Fruit fly (Drosophila melanogaster): ENCODE results near the gene Taf1.
A peak's percentile ranks its signal among the peaks of the same experiment; 100 is the strongest.

The Taf1 gene

dm6 chr3R:6667245-6667644, 20.6 kb downstream of the Taf1 start (continued):
- TF ChIP-seq Atf-2 (GFP tag; optimal IDR thresholded peaks at IDR 0.05) (no peak), HmgD (GFP tag; optimal IDR thresholded peaks at IDR 0.05) (no peak), tx (GFP tag; optimal IDR thresholded peaks at IDR 0.05) (no peak), odd (GFP tag; optimal IDR thresholded peaks at IDR 0.05) (peak; percentile 74), CG15011 (GFP tag; optimal IDR thresholded peaks at IDR 0.05) (no peak), Awh (GFP tag; IDR thresholded peaks at IDR 0.05) (0 out of 2 replicates have a peak, but pooled peaks have one; percentile 6), BEAF-32 (GFP tag; optimal IDR thresholded peaks at IDR 0.05) (no peak), yki (optimal IDR thresholded peaks at IDR 0.05) (no peak), dmrt11E (tag; optimal IDR thresholded peaks at IDR 0.05) (peak; percentile 82), pb (GFP tag; optimal IDR thresholded peaks at IDR 0.05) (no peak), CG13894 (tag; optimal IDR thresholded peaks at IDR 0.05) (no peak), Oaz (GFP tag; IDR thresholded peaks at IDR 0.05) (no peak), Lim3 (GFP tag; IDR thresholded peaks at IDR 0.05) (no peak), CG8388 (GFP tag; optimal IDR thresholded peaks at IDR 0.05) (peak; percentile 7), Pdp1 (GFP tag; optimal IDR thresholded peaks at IDR 0.05) (peak in 1 of 2 experiments; percentile 38), btn (GFP tag; optimal IDR thresholded peaks at IDR 0.05) (peak; percentile 5), gt (GFP tag; IDR thresholded peaks at IDR 0.05) (no peak), CG10979 (tag; optimal IDR thresholded peaks at IDR 0.05) (peak; percentile 40), CG1602 (GFP tag; optimal IDR thresholded peaks at IDR 0.05) (peak; percentile 33), stwl (tag; optimal IDR thresholded peaks at IDR 0.05) (no peak), ab (GFP tag; optimal IDR thresholded peaks at IDR 0.05) (no peak), Aef1 (GFP tag; IDR thresholded peaks at IDR 0.05) (no peak), Ravus (GFP tag; IDR thresholded peaks at IDR 0.05) (no peak), hkb (optimal IDR thresholded peaks at IDR 0.05) (no peak), hkb (GFP tag; IDR thresholded peaks at IDR 0.05) (no peak), Atf3 (GFP tag; optimal IDR thresholded peaks at IDR 0.05) (no peak), disco-r (GFP tag; optimal IDR thresholded peaks at IDR 0.05) (no peak), CG9437 (GFP tag; optimal IDR thresholded peaks at IDR 0.05) (no peak), CG1233 (GFP tag; optimal IDR thresholded peaks at IDR 0.05) (peak; percentile 59), Blimp-1 (GFP tag; optimal IDR thresholded peaks at IDR 0.05) (peak; percentile 43), CG43689 (GFP tag; IDR thresholded peaks at IDR 0.05) (no peak), CG12769 (tag; optimal IDR thresholded peaks at IDR 0.05) (no peak), mirr (GFP tag; optimal IDR thresholded peaks at IDR 0.05) (no peak), Mrtf (GFP tag; IDR thresholded peaks at IDR 0.05) (no peak), CG11398 (GFP tag; optimal IDR thresholded peaks at IDR 0.05) (peak; percentile 39), jumu (GFP tag; optimal IDR thresholded peaks at IDR 0.05) (no peak), Hey (tag; optimal IDR thresholded peaks at IDR 0.05) (no peak), CG16813 (GFP tag; IDR thresholded peaks at IDR 0.05; ENCODE audit: partially characterized antibody) (no peak), CG18476 (GFP tag; optimal IDR thresholded peaks at IDR 0.05) (no peak), CG14710 (tag; optimal IDR thresholded peaks at IDR 0.05) (peak; percentile 68), Lpt (GFP tag; optimal IDR thresholded peaks at IDR 0.05) (no peak), CG2712 (tag; optimal IDR thresholded peaks at IDR 0.05) (peak; percentile 50), Bgb (GFP tag; IDR thresholded peaks at IDR 0.05; ENCODE audit: partially characterized antibody) (no peak), Med (GFP tag) (peak; percentile 77), CG11504 (tag; optimal IDR thresholded peaks at IDR 0.05) (no peak), fu2 (GFP tag; optimal IDR thresholded peaks at IDR 0.05) (no peak), CG2116 (GFP tag; optimal IDR thresholded peaks at IDR 0.05) (peak; percentile 37), hth (optimal IDR thresholded peaks at IDR 0.05) (no peak), CG15073 (GFP tag; optimal IDR thresholded peaks at IDR 0.05) (no peak), cas (GFP tag; IDR thresholded peaks at IDR 0.05) (no peak), CG13775 (GFP tag; optimal IDR thresholded peaks at IDR 0.05) (no peak), CG10462 (GFP tag; optimal IDR thresholded peaks at IDR 0.05) (peak; percentile 34), Dek (tag; optimal IDR thresholded peaks at IDR 0.05) (no peak)

Measured in whole organism, embryonic.